Fruit fly (Drosophila melanogaster) whole organism, embryonic: ENCODE results near the gene Tim8.
A peak's percentile ranks its signal among the peaks of the same experiment; 100 is the strongest.

Source experiments
- Asciz ChIP-seq: fragments of 200-800 bp; sonication (Bioruptor generic); optimal IDR thresholded peaks from 2 replicates; lab custom pipeline; 2017; ENCODE audit warnings: missing biosample characterization, mild to moderate bottlenecking, missing genetic modification characterization, missing genetic modification reagents
- CG10209 ChIP-seq: fragments of 200-800 bp; sonication (Bioruptor generic); optimal IDR thresholded peaks from 3 replicates; lab custom pipeline; 2017; ENCODE audit warnings: missing biosample characterization, mild to moderate bottlenecking, missing genetic modification characterization, missing genetic modification reagents
- CG10431 ChIP-seq: fragments of 200-800 bp; sonication (Bioruptor generic); optimal IDR thresholded peaks from 3 replicates; lab custom pipeline; 2018; ENCODE audit warnings: missing biosample characterization, mild to moderate bottlenecking, missing genetic modification characterization
- CG10565 ChIP-seq: fragments of 200-800 bp; sonication (Bioruptor generic); optimal IDR thresholded peaks from 3 replicates; lab custom pipeline; 2016; ENCODE audit warnings: missing biosample characterization, mild to moderate bottlenecking, missing genetic modification characterization
- CG10654 ChIP-seq: fragments of 200-800 bp; sonication (Bioruptor generic); optimal IDR thresholded peaks from 2 replicates; lab custom pipeline; 2016; ENCODE audit warnings: missing biosample characterization, missing genetic modification characterization
- CG12299 ChIP-seq: fragments of 200-800 bp; sonication (Bioruptor generic); optimal IDR thresholded peaks from 2 replicates; lab custom pipeline; 2018; ENCODE audit warnings: missing biosample characterization, mild to moderate bottlenecking, missing genetic modification characterization
- CG1233 ChIP-seq: fragments of 200-800 bp; sonication (Bioruptor generic); optimal IDR thresholded peaks from 4 replicates; lab custom pipeline; 2018; ENCODE audit warnings: missing biosample characterization, mild to moderate bottlenecking, missing genetic modification characterization
- CG13624 ChIP-seq: fragments of 200-800 bp; sonication (Bioruptor generic); optimal IDR thresholded peaks from 2 replicates; lab custom pipeline; 2016; ENCODE audit warnings: missing biosample characterization, missing genetic modification characterization
- CG15269 ChIP-seq: fragments of 200-800 bp; sonication (Bioruptor generic); optimal IDR thresholded peaks from 2 replicates; lab custom pipeline; 2018; ENCODE audit warnings: missing biosample characterization, mild to moderate bottlenecking, missing genetic modification characterization, moderate library complexity
- CG16779 ChIP-seq: fragments of 200-800 bp; sonication (Bioruptor generic); IDR thresholded peaks from 2 replicates; pipeline ENCODE4 v1.3.6; 2022; ENCODE audit warnings: missing biosample characterization, missing genetic modification characterization
- CG17385 ChIP-seq: fragments of 200-800 bp; sonication (Bioruptor generic); optimal IDR thresholded peaks from 3 replicates; lab custom pipeline; 2018; ENCODE audit warnings: missing biosample characterization, mild to moderate bottlenecking, missing genetic modification characterization
- CG18262 ChIP-seq: fragments of 200-800 bp; optimal IDR thresholded peaks from 3 replicates; lab custom pipeline; 2019; ENCODE audit warnings: missing biosample characterization, mild to moderate bottlenecking, missing genetic modification characterization, moderate library complexity
- CG2712 ChIP-seq: fragments of 200-800 bp; optimal IDR thresholded peaks from 3 replicates; lab custom pipeline; 2019; ENCODE audit warnings: missing biosample characterization, mild to moderate bottlenecking, missing genetic modification characterization, moderate library complexity
- CG3163 ChIP-seq: fragments of 200-800 bp; sonication (Bioruptor generic); optimal IDR thresholded peaks from 3 replicates; lab custom pipeline; 2016; ENCODE audit warnings: missing biosample characterization, missing genetic modification characterization
- CG34376 ChIP-seq: fragments of 200-800 bp; sonication (Bioruptor generic); optimal IDR thresholded peaks from 2 replicates; lab custom pipeline; 2018; ENCODE audit warnings: missing biosample characterization, mild to moderate bottlenecking, missing genetic modification characterization
- CG4404 ChIP-seq: fragments of 200-800 bp; sonication (Bioruptor generic); IDR thresholded peaks from 2 replicates; pipeline ENCODE4 v1.3.6; 2022; ENCODE audit warnings: missing biosample characterization, missing genetic modification characterization
- CG4820 ChIP-seq: fragments of 200-800 bp; sonication (Bioruptor generic); optimal IDR thresholded peaks from 3 replicates; lab custom pipeline; 2016; ENCODE audit warnings: missing biosample characterization, missing genetic modification characterization
- CG4854 ChIP-seq: fragments of 200-800 bp; sonication (Bioruptor generic); optimal IDR thresholded peaks from 2 replicates; lab custom pipeline; 2016; ENCODE audit warnings: missing biosample characterization, missing genetic modification characterization, inconsistent platforms
- CG5245 ChIP-seq: fragments of 200-800 bp; sonication (Bioruptor generic); optimal IDR thresholded peaks from 3 replicates; lab custom pipeline; 2016; ENCODE audit warnings: missing biosample characterization, missing genetic modification characterization
- CG6765 ChIP-seq: fragments of 200-800 bp; sonication (Bioruptor generic); optimal IDR thresholded peaks from 3 replicates; lab custom pipeline; 2017; ENCODE audit warnings: missing biosample characterization, mild to moderate bottlenecking, missing genetic modification characterization
- CG6791 ChIP-seq: fragments of 200-800 bp; sonication (Bioruptor generic); IDR thresholded peaks from 3 replicates; pipeline ENCODE4 v1.3.6; 2022; ENCODE audit warnings: missing biosample characterization, missing genetic modification characterization; ENCODE audit not compliant: partially characterized antibody
- CG7372 ChIP-seq: fragments of 200-800 bp; sonication (Bioruptor generic); IDR thresholded peaks from 2 replicates; pipeline ENCODE4 v1.3.6; 2022; ENCODE audit warnings: missing biosample characterization, missing genetic modification characterization
- CG9609 ChIP-seq: fragments of 200-800 bp; sonication (Bioruptor generic); optimal IDR thresholded peaks from 3 replicates; lab custom pipeline; 2016; ENCODE audit warnings: missing biosample characterization, missing genetic modification characterization
- CG9797 ChIP-seq: fragments of 200-800 bp; sonication (Bioruptor generic); optimal IDR thresholded peaks from 3 replicates; lab custom pipeline; 2018; ENCODE audit warnings: missing biosample characterization, mild to moderate bottlenecking, missing genetic modification characterization
- Dek ChIP-seq: fragments of 200-800 bp; sonication (Bioruptor generic); optimal IDR thresholded peaks from 3 replicates; lab custom pipeline; 2019; ENCODE audit warnings: missing biosample characterization, mild to moderate bottlenecking, missing genetic modification characterization, moderate library complexity
- Dip2 ChIP-seq: fragments of 200-800 bp; sonication (Bioruptor generic); IDR thresholded peaks from 2 replicates; pipeline ENCODE4 v1.3.6; 2022; ENCODE audit warnings: missing biosample characterization, missing genetic modification characterization
- Ets65A ChIP-seq: fragments of 200-800 bp; sonication (Bioruptor generic); peaks from one replicate; lab custom pipeline; 2016; ENCODE audit warnings: missing biosample characterization, missing genetic modification characterization
- Gug ChIP-seq: fragments of 200-800 bp; sonication (Bioruptor generic); IDR thresholded peaks from 4 replicates; pipeline ENCODE4 v1.3.6; 2022; ENCODE audit warnings: missing biosample characterization, missing genetic modification characterization
- Hand ChIP-seq: fragments of 200-800 bp; sonication (Bioruptor generic); optimal IDR thresholded peaks from 2 replicates; lab custom pipeline; 2017; ENCODE audit warnings: mild to moderate bottlenecking, missing biosample characterization, missing genetic modification reagents, missing genetic modification characterization
- Mad ChIP-seq: fragments of 200-800 bp; sonication (Bioruptor generic); optimal IDR thresholded peaks from 2 replicates; lab custom pipeline; 2016; ENCODE audit warnings: missing biosample characterization, missing genetic modification characterization
- Mes4 ChIP-seq: fragments of 200-800 bp; sonication (Bioruptor generic); optimal IDR thresholded peaks from 2 replicates; lab custom pipeline; 2016; ENCODE audit warnings: missing biosample characterization, missing genetic modification characterization
- Oaz ChIP-seq: fragments of 200-800 bp; sonication (Bioruptor generic); IDR thresholded peaks from 2 replicates; pipeline ENCODE4 v1.3.6; 2022; ENCODE audit warnings: missing biosample characterization, missing genetic modification characterization
- Sox102F ChIP-seq: fragments of 200-800 bp; sonication (Bioruptor generic); optimal IDR thresholded peaks from 2 replicates; lab custom pipeline; 2018; ENCODE audit warnings: missing biosample characterization, mild to moderate bottlenecking, missing genetic modification characterization, moderate library complexity
- Sry-δ ChIP-seq: fragments of 200-800 bp; sonication (Bioruptor generic); optimal IDR thresholded peaks from 2 replicates; lab custom pipeline; 2016; ENCODE audit warnings: missing biosample characterization, missing genetic modification characterization
- danr ChIP-seq: fragments of 200-800 bp; sonication (Bioruptor generic); IDR thresholded peaks from 2 replicates; pipeline ENCODE4 v1.3.6; 2022; ENCODE audit warnings: missing biosample characterization, missing genetic modification characterization
- dysf ChIP-seq: fragments of 200-800 bp; sonication (Bioruptor generic); IDR thresholded peaks from 3 replicates; pipeline ENCODE4 v1.3.6; 2022; ENCODE audit warnings: missing biosample characterization, missing genetic modification characterization
- ems ChIP-seq: fragments of 200-800 bp; sonication (Bioruptor generic); optimal IDR thresholded peaks from 3 replicates; lab custom pipeline; 2016; ENCODE audit warnings: missing biosample characterization, missing genetic modification characterization
- en ChIP-seq: fragments of 200-800 bp; sonication (Bioruptor generic); optimal IDR thresholded peaks from 2 replicates; lab custom pipeline; 2016; ENCODE audit warnings: missing biosample characterization, missing genetic modification characterization
- jing ChIP-seq: fragments of 200-800 bp; sonication (Bioruptor generic); optimal IDR thresholded peaks from 2 replicates; lab custom pipeline; 2018; ENCODE audit warnings: missing biosample characterization, mild to moderate bottlenecking, missing genetic modification characterization
- lab ChIP-seq: fragments of 200-800 bp; sonication (Bioruptor generic); optimal IDR thresholded peaks from 3 replicates; lab custom pipeline; 2017; ENCODE audit warnings: missing biosample characterization, missing genetic modification characterization, mild to moderate bottlenecking, moderate library complexity, missing genetic modification reagents
- lilli ChIP-seq: fragments of 200-800 bp; sonication (Bioruptor generic); optimal IDR thresholded peaks from 3 replicates; lab custom pipeline; 2016; ENCODE audit warnings: missing biosample characterization, missing genetic modification characterization
- lola ChIP-seq, 3 experiments: fragments of >200 bp in 2 of 3; fragments of 200-800 bp in 1 of 3; sonication (Bioruptor generic) in 1 of 3; optimal IDR thresholded peaks; 2 replicates each; lab custom pipeline; 2017 to 2019; ENCODE audit warnings: missing biosample characterization in 3 of 3, missing genetic modification characterization in 3 of 3, mild to moderate bottlenecking in 1 of 3, moderate library complexity in 1 of 3
- mld ChIP-seq: fragments of 200-800 bp; sonication (Bioruptor generic); IDR thresholded peaks from 3 replicates; pipeline ENCODE4 v1.3.6; 2022; ENCODE audit warnings: missing biosample characterization, missing genetic modification characterization; ENCODE audit not compliant: partially characterized antibody
- so ChIP-seq: fragments of 200-800 bp; sonication (Bioruptor generic); IDR thresholded peaks from 3 replicates; pipeline ENCODE4 v1.3.6; 2022; ENCODE audit warnings: missing biosample characterization, missing genetic modification characterization
- tgo ChIP-seq: fragments of 200-800 bp; sonication (Bioruptor generic); IDR thresholded peaks from 3 replicates; pipeline ENCODE4 v1.3.6; 2022; ENCODE audit warnings: missing biosample characterization, missing genetic modification characterization
- trem ChIP-seq: fragments of 200-800 bp; optimal IDR thresholded peaks from 3 replicates; lab custom pipeline; 2019; ENCODE audit warnings: missing biosample characterization, mild to moderate bottlenecking, missing genetic modification characterization, moderate library complexity
- tup ChIP-seq: fragments of 200-800 bp; sonication (Bioruptor generic); optimal IDR thresholded peaks from 2 replicates; lab custom pipeline; 2016; ENCODE audit warnings: missing biosample characterization, mild to moderate bottlenecking, missing genetic modification characterization, moderate library complexity
- wor ChIP-seq: fragments of 200-800 bp; sonication (Bioruptor generic); IDR thresholded peaks from 2 replicates; pipeline ENCODE4 v1.3.6; 2022; ENCODE audit warnings: missing biosample characterization, missing genetic modification characterization

Gene Tim8

DNA sequence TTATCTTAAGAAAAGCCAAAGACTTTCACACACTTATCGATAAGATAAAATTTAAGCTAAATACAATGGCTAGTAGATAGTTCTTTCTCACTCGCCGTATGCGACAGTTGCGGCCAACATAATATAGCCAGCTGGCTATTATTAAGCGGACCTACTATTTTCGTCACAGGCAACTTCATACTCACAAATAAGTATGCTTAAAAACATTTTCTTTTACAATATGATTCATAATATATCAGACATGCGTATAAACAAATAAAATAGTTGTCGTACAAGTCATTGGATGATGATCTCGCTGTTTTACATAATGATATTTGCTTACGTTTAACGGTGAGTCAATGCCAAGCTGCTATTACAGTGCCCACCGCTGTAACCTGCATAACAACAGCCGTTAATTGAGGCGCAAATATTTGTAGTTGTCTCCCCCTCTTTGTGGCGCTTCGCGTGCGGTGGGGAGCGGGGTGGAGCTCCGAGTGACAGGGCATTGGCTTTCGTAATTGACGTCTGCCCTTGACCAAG is 42.0 kb upstream of the Tim8 start (continued):
- no peak for TF ChIP-seq CG10431 (GFP tag; lab: Kevin White, UChicago)
- TF ChIP-seq CG18262 (tag; lab: Kevin White, UChicago), result peak; percentile 57
- peak; percentile 40 for TF ChIP-seq ems
- peak; percentile 46; the same call in 1 of the 2 replicates for TF ChIP-seq CG7372 (GFP tag; lab: Robert Waterston, UW)
- peak in 1 of 3 experiments; percentile 50 for TF ChIP-seq lola (GFP tag; optimal IDR thresholded peaks at IDR 0.05; lab: Kevin White, UChicago)
- no peak for TF ChIP-seq tup (GFP tag; lab: Kevin White, UChicago)
- peak; percentile 73 for TF ChIP-seq CG13624
- peak; percentile 24 for TF ChIP-seq trem (tag; lab: Kevin White, UChicago)
- TF ChIP-seq Mes4, result peak; percentile 67
- TF ChIP-seq CG6765 (GFP tag; lab: Kevin White, UChicago), result peak; percentile 47
- no peak for TF ChIP-seq CG16779 (GFP tag; lab: Robert Waterston, UW)
- peak; percentile 60 for TF ChIP-seq en
- peak; percentile 87 for TF ChIP-seq Ets65A
- TF ChIP-seq, all 482 proteins: peak for 320

DNA sequence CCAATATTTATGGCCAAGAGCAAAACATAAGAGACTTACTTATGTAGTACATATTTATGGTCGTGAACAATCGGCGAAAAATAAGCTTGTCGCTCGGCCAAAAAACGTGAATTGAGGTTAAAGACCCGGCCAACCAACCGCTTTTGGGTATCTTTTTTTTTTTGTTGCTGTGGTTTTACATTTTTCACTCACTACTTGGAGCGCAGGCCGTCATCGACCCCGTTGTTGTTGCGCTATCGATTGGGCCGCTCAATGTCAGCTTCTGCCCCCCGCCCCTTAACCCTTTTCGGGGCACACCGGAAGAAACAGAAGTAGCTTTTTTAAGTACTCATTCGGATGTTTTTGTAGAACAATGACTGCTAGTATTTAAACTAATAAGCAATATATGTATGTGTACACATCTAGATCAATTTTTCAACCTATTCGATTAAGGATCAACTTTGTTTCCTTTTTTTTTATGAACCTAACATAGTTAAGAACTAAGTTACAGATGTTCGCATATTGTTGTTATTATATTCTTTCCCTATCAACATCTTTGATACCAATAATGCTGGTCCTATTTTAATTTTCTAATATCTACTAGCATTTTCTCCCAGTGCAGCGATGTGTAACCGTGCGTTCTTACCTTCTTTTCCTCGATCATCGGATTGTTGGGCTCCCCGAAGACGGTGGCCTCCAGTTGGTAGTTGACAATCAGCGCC is 30.0 kb upstream of the Tim8 start:
- TF ChIP-seq so (GFP tag; lab: Robert Waterston, UW) (peak; percentile 66; the same call in 1 of the 3 replicates), CG2712 (tag; lab: Kevin White, UChicago) (peak; percentile 74), lilli (GFP tag; lab: Kevin White, UChicago) (peak; percentile 71), Mad (GFP tag; lab: Kevin White, UChicago) (peak; percentile 52), jing (GFP tag; lab: Kevin White, UChicago) (peak; percentile 17), lab (GFP tag; lab: Kevin White, UChicago) (peak; percentile 70), CG12299 (tag; lab: Kevin White, UChicago) (peak; percentile 39), Dek (peak; percentile 63), CG4404 (GFP tag; lab: Robert Waterston, UW) (0 out of 2 replicates have a peak, but pooled peaks have one; percentile 20), Gug (GFP tag; lab: Robert Waterston, UW) (0 out of 4 replicates have a peak, but pooled peaks have one; percentile 6), CG9797 (GFP tag; lab: Kevin White, UChicago) (no peak), CG10209 (GFP tag; lab: Kevin White, UChicago) (peak; percentile 71), CG5245 (GFP tag; lab: Kevin White, UChicago) (peak; percentile 50), CG9609 (peak; percentile 75), CG17385 (GFP tag; lab: Kevin White, UChicago) (peak; percentile 79), CG3163 (GFP tag; lab: Kevin White, UChicago) (peak; percentile 35), dysf (GFP tag; lab: Robert Waterston, UW) (peak; percentile 80), CG10565 (GFP tag; lab: Kevin White, UChicago) (peak; percentile 37), CG4820 (GFP tag; lab: Kevin White, UChicago) (peak; percentile 77), CG34376 (GFP tag; lab: Kevin White, UChicago) (peak; percentile 17), wor (0 out of 2 replicates have a peak, but pooled peaks have one; percentile 28), Oaz (GFP tag; lab: Robert Waterston, UW) (peak; percentile 57; the same call in 1 of the 2 replicates), mld (GFP tag; lab: Robert Waterston, UW) (no peak), tgo (GFP tag; lab: Robert Waterston, UW) (peak; percentile 46; the same call in 2 of the 3 replicates), Hand (GFP tag; lab: Kevin White, UChicago) (peak; percentile 45), Asciz (GFP tag; lab: Kevin White, UChicago) (no peak), Sox102F (GFP tag; lab: Kevin White, UChicago) (no peak), CG15269 (tag; lab: Kevin White, UChicago) (peak; percentile 86), CG10654 (GFP tag; lab: Kevin White, UChicago) (peak; percentile 41), danr (GFP tag; lab: Robert Waterston, UW) (peak; percentile 34; the same call in 1 of the 2 replicates), CG6791 (GFP tag; lab: Robert Waterston, UW) (no peak), CG1233 (GFP tag; lab: Kevin White, UChicago) (no peak), Sry-δ (GFP tag; lab: Kevin White, UChicago) (peak; percentile 26), CG4854 (peak; percentile 59), Dip2 (GFP tag; lab: Robert Waterston, UW) (no peak)
